Fruit fly (Drosophila melanogaster) whole organism, larva: ENCODE results near the gene byn.

Source experiments
- noc ChIP-seq: fragments of 200-800 bp; sonication (Bioruptor generic); optimal IDR thresholded peaks from 3 replicates; lab custom pipeline; 2019; ENCODE audit warnings: missing biosample characterization, mild to moderate bottlenecking, missing genetic modification characterization, moderate library complexity

byn gene

dm6 chr3L:11927287-11927743 lies at the start of gene byn:
TSS of gene byn (plus strand) at chr3L:11927693.
- TF ChIP-seq noc (tag; lab: Kevin White, UChicago), result no peak

- TF ChIP-seq noc (tag; lab: Kevin White, UChicago), result no peak
Measured at dm6 chr3L:11878815-11879214, 48.7 kb upstream of the byn start, which contains the start of gene Sprn. TSS of gene Sprn (plus strand) at chr3L:11879115.

dm6 chr3L:11881084-11881483 lies 46.4 kb upstream of the byn start, which contains the start of gene CCDC151:
TSS of gene CCDC151 (plus strand) at chr3L:11881384.
- no peak for TF ChIP-seq noc (tag; lab: Kevin White, UChicago)

- TF ChIP-seq noc (tag; lab: Kevin White, UChicago), result no peak
Measured at dm6 chr3L:11888910-11889309, 38.6 kb upstream of the byn start, which contains the start of gene CG5897. TSS of gene CG5897 (minus strand) at chr3L:11889010.

dm6 chr3L:11892766-11893165 lies 34.7 kb upstream of the byn start:
- no peak for TF ChIP-seq noc (tag; lab: Kevin White, UChicago)

dm6 chr3L:11896756-11897155 lies 30.7 kb upstream of the byn start:
- TF ChIP-seq noc (tag; lab: Kevin White, UChicago), result no peak

- TF ChIP-seq noc (tag; lab: Kevin White, UChicago), result no peak
Measured at dm6 chr3L:11918217-11918616, 9.3 kb upstream of the byn start.

dm6 chr3L:11921213-11921612 lies 6.3 kb upstream of the byn start, which contains the start of gene CG11588:
TSS of gene CG11588 (plus strand) at chr3L:11921513.
- no peak for TF ChIP-seq noc (tag; lab: Kevin White, UChicago)

dm6 chr3L:11924657-11925056 lies 2.8 kb upstream of the byn start, which contains the start of gene SdhAL:
TSS of gene SdhAL (minus strand) at chr3L:11924757.
- TF ChIP-seq noc (tag; lab: Kevin White, UChicago), result no peak

- no peak for TF ChIP-seq noc (tag; lab: Kevin White, UChicago)
Measured at dm6 chr3L:11925382-11925781, 2.1 kb upstream of the byn start.

- TF ChIP-seq noc (tag; lab: Kevin White, UChicago), result no peak
Measured at dm6 chr3L:11931619-11932018, 4.1 kb downstream of the byn start.

- no peak for TF ChIP-seq noc (tag; lab: Kevin White, UChicago)
Measured at dm6 chr3L:11937270-11937669, 9.8 kb downstream of the byn start.

- no peak for TF ChIP-seq noc (tag; lab: Kevin White, UChicago)
Measured at dm6 chr3L:11938716-11939115, 11.2 kb downstream of the byn start, which contains the start of gene CG44837. TSS of gene CG44837 (minus strand) at chr3L:11938872.

- TF ChIP-seq noc (tag; lab: Kevin White, UChicago), result no peak
Measured at dm6 chr3L:11941612-11942011, 14.1 kb downstream of the byn start, which contains the start of gene Rpt4R. TSS of gene Rpt4R (plus strand) at chr3L:11941912.

dm6 chr3L:11944752-11945151 lies 17.3 kb downstream of the byn start, which contains the start of gene CG5883:
TSS of gene CG5883 (minus strand) at chr3L:11944852.
- no peak for TF ChIP-seq noc (tag; lab: Kevin White, UChicago)

- no peak for TF ChIP-seq noc (tag; lab: Kevin White, UChicago)
Measured at dm6 chr3L:11947357-11947756, 19.9 kb downstream of the byn start, which contains the start of gene CG7252. TSS of gene CG7252 (plus strand) at chr3L:11947675.

- no peak for TF ChIP-seq noc (tag; lab: Kevin White, UChicago)
Measured at dm6 chr3L:11949539-11949938, 22.0 kb downstream of the byn start, which contains the start of gene CG17826. TSS of gene CG17826 (plus strand) at chr3L:11949839.
